Fruit fly (Drosophila melanogaster): Measurements from ENCODE around the gene Vha100-1.

Gene Vha100-1

DNA sequence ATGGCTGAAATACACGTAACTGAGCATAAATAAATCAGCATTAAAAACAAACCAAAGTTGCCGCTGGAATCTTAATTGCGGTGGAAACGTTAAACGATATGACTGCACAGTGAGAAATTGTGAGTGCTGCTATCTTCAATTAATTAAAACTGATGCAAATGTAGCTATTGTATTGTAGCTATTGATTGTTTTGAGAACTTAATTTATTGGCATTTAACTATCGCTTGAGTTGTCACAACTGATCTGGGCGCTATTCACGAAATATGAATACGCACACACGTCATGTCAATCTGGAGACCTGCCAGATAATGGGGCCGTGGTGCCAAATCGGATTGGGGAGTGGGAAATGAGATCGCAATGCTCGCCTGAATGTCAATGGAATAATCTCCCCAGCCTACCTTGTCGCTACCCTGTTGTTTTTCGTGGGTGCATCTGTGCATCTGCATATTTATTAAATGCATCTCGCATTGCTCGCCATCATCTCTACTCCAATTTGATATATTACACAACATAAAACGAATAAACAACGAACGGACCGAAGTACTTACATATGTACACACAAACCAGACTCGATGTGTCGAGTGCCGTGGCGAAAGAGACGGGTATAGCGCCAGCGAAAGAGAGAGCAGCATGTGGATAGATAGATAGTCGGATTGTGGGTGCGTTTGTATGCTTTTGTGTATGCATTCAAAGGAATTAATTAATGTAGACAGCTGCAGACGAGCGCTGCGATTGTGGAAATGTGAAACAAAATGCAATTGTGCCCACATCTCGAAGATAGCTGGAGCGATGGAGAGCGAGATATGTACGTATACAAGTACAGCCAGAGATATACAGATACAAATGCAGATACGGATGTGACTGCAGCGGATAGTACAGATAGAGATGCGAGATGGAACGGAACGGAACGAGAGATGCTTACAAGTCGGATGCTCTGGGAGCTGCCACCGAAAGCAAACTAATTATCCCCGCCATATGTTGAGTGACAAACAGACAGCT is 47.2 kb upstream of the Vha100-1 start (continued):
- TF ChIP-seq CG11696 (GFP tag; IDR thresholded peaks at IDR 0.05) (no peak), so (GFP tag; IDR thresholded peaks at IDR 0.05) (0 out of 3 replicates have a peak, but pooled peaks have one; percentile 38), tin (GFP tag; optimal IDR thresholded peaks at IDR 0.05) (no peak), CG15696 (tag; optimal IDR thresholded peaks at IDR 0.05) (peak; percentile 6), Aef1 (GFP tag; IDR thresholded peaks at IDR 0.05) (no peak), Dbx (GFP tag; IDR thresholded peaks at IDR 0.05) (no peak), GATAe (GFP tag; conservative IDR thresholded peaks at IDR 0.05) (no peak), C15 (GFP tag; IDR thresholded peaks at IDR 0.05) (no peak), klu (GFP tag; IDR thresholded peaks at IDR 0.05) (no peak), peb (GFP tag; IDR thresholded peaks at IDR 0.05) (no peak), Six4 (GFP tag; optimal IDR thresholded peaks at IDR 0.05) (no peak), CG6175 (GFP tag; IDR thresholded peaks at IDR 0.05) (no peak), esg (GFP tag; conservative IDR thresholded peaks at IDR 0.05) (no peak), Med (GFP tag) (peak; percentile 55), CG11456 (GFP tag; IDR thresholded peaks at IDR 0.05) (no peak), en (GFP tag; optimal IDR thresholded peaks at IDR 0.05) (no peak), repo (GFP tag; optimal IDR thresholded peaks at IDR 0.05) (no peak), cg (GFP tag; optimal IDR thresholded peaks at IDR 0.05) (peak; percentile 81), NK7.1 (GFP tag; optimal IDR thresholded peaks at IDR 0.05) (no peak), CG10565 (GFP tag; optimal IDR thresholded peaks at IDR 0.05) (no peak), croc (GFP tag; conservative IDR thresholded peaks at IDR 0.05) (no peak), CG3281 (GFP tag; optimal IDR thresholded peaks at IDR 0.05) (no peak), Mes4 (GFP tag; optimal IDR thresholded peaks at IDR 0.05) (no peak), Sry-β (GFP tag; optimal IDR thresholded peaks at IDR 0.05) (peak; percentile 35), gsb-n (tag; optimal IDR thresholded peaks at IDR 0.05) (no peak), CG11085 (GFP tag; IDR thresholded peaks at IDR 0.05) (no peak), CG9817 (tag; optimal IDR thresholded peaks at IDR 0.05) (no peak), dan (GFP tag; IDR thresholded peaks at IDR 0.05) (no peak), Bteb2 (GFP tag; optimal IDR thresholded peaks at IDR 0.05) (no peak), gsb (GFP tag; IDR thresholded peaks at IDR 0.05) (no peak), CG10959 (GFP tag; IDR thresholded peaks at IDR 0.05) (no peak), al (GFP tag; IDR thresholded peaks at IDR 0.05) (no peak), CG42726 (GFP tag; IDR thresholded peaks at IDR 0.05; ENCODE audit: partially characterized antibody) (no peak), CG32772 (GFP tag; IDR thresholded peaks at IDR 0.05) (no peak), ssp (GFP tag; IDR thresholded peaks at IDR 0.05) (no peak), Taf1 (GFP tag; IDR thresholded peaks at IDR 0.05) (no peak), CG34376 (GFP tag; optimal IDR thresholded peaks at IDR 0.05) (no peak), Lhr (GFP tag; optimal IDR thresholded peaks at IDR 0.05) (peak; percentile 21), CG18599 (GFP tag; optimal IDR thresholded peaks at IDR 0.05) (no peak), CG7928 (GFP tag; optimal IDR thresholded peaks at IDR 0.05) (no peak), Lim3 (GFP tag; IDR thresholded peaks at IDR 0.05) (no peak), Sin3A (optimal IDR thresholded peaks at IDR 0.05) (no peak), knrl (GFP tag; IDR thresholded peaks at IDR 0.05; ENCODE audit: partially characterized antibody) (no peak), CG10543 (GFP tag; optimal IDR thresholded peaks at IDR 0.05) (no peak), gcm (GFP tag; optimal IDR thresholded peaks at IDR 0.05) (peak; percentile 41), sug (tag; optimal IDR thresholded peaks at IDR 0.05) (no peak), CG8924 (tag; optimal IDR thresholded peaks at IDR 0.05) (peak; percentile 32), Dip2 (GFP tag; IDR thresholded peaks at IDR 0.05) (no peak), CkIIα-i1 (GFP tag; IDR thresholded peaks at IDR 0.05) (no peak), org-1 (GFP tag; optimal IDR thresholded peaks at IDR 0.05) (peak; percentile 13), crc (GFP tag; optimal IDR thresholded peaks at IDR 0.05) (no peak)
